Fruit fly (Drosophila melanogaster) whole organism, embryonic: Measurements from ENCODE around the gene CG31872.
A peak's percentile ranks its signal among the peaks of the same experiment; 100 is the strongest.

Experiments used
- Aef1 ChIP-seq: fragments of 200-800 bp; sonication (Bioruptor generic); IDR thresholded peaks from 3 replicates; pipeline ENCODE4 v1.3.6; 2022; ENCODE audit warnings: missing biosample characterization, missing genetic modification characterization
- Awh ChIP-seq: fragments of 200-800 bp; sonication (Bioruptor generic); IDR thresholded peaks from 2 replicates; pipeline ENCODE4, ENCODE4 v1.3.6; 2022; ENCODE audit warnings: missing biosample characterization, missing genetic modification characterization
- CG10431 ChIP-seq: fragments of 200-800 bp; sonication (Bioruptor generic); optimal IDR thresholded peaks from 3 replicates; lab custom pipeline; 2018; ENCODE audit warnings: missing biosample characterization, mild to moderate bottlenecking, missing genetic modification characterization
- CG11504 ChIP-seq: fragments of 200-800 bp; sonication (Bioruptor generic); optimal IDR thresholded peaks from 3 replicates; lab custom pipeline; 2019; ENCODE audit warnings: missing biosample characterization, mild to moderate bottlenecking, missing genetic modification characterization, moderate library complexity
- CG11560 ChIP-seq: fragments of 200-800 bp; sonication (Bioruptor generic); IDR thresholded peaks from 3 replicates; pipeline ENCODE4 v1.3.6; 2022; ENCODE audit warnings: missing biosample characterization, missing genetic modification characterization
- CG12155 ChIP-seq: fragments of 200-800 bp; sonication (Bioruptor generic); optimal IDR thresholded peaks from 3 replicates; lab custom pipeline; 2016; ENCODE audit warnings: missing biosample characterization, missing genetic modification characterization
- CG12659 ChIP-seq: fragments of 200-800 bp; sonication (Bioruptor generic); optimal IDR thresholded peaks from 3 replicates; lab custom pipeline; 2017; ENCODE audit warnings: mild to moderate bottlenecking, missing biosample characterization, missing genetic modification reagents, missing genetic modification characterization
- CG13894 ChIP-seq: fragments of 200-800 bp; sonication (Bioruptor generic); optimal IDR thresholded peaks from 3 replicates; lab custom pipeline; 2018; ENCODE audit warnings: missing biosample characterization, mild to moderate bottlenecking, missing genetic modification characterization, moderate library complexity
- CG15514 ChIP-seq: fragments of 200-800 bp; sonication (Bioruptor generic); optimal IDR thresholded peaks from 3 replicates; lab custom pipeline; 2017; ENCODE audit warnings: missing biosample characterization, missing genetic modification characterization, mild to moderate bottlenecking, moderate library complexity, missing genetic modification reagents
- CG1602 ChIP-seq: fragments of 200-800 bp; sonication (Bioruptor generic); optimal IDR thresholded peaks from 3 replicates; lab custom pipeline; 2016; ENCODE audit warnings: missing biosample characterization, missing genetic modification characterization
- CG17361 ChIP-seq: fragments of 200-800 bp; sonication (Bioruptor generic); IDR thresholded peaks from 3 replicates; pipeline ENCODE4 v1.3.6; 2022; ENCODE audit warnings: missing biosample characterization, missing genetic modification characterization
- CG18599 ChIP-seq: fragments of 200-800 bp; sonication (Bioruptor generic); optimal IDR thresholded peaks from 3 replicates; lab custom pipeline; 2017; ENCODE audit warnings: missing biosample characterization, missing genetic modification characterization, mild to moderate bottlenecking, moderate library complexity, missing genetic modification reagents
- CG32532 ChIP-seq: fragments of 200-800 bp; sonication (Bioruptor generic); IDR thresholded peaks from 2 replicates; pipeline ENCODE4 v1.3.6; 2022; ENCODE audit warnings: missing biosample characterization, missing genetic modification characterization
- CG32767 ChIP-seq: fragments of 200-800 bp; sonication (Bioruptor generic); IDR thresholded peaks from 2 replicates; pipeline ENCODE4 v1.3.6; 2022; ENCODE audit warnings: missing biosample characterization, missing genetic modification characterization
- CG3281 ChIP-seq: fragments of 200-800 bp; sonication (Bioruptor generic); optimal IDR thresholded peaks from 3 replicates; lab custom pipeline; 2017; ENCODE audit warnings: missing biosample characterization, mild to moderate bottlenecking, missing genetic modification characterization
- CG34376 ChIP-seq: fragments of 200-800 bp; sonication (Bioruptor generic); optimal IDR thresholded peaks from 2 replicates; lab custom pipeline; 2018; ENCODE audit warnings: missing biosample characterization, mild to moderate bottlenecking, missing genetic modification characterization
- CG4282 ChIP-seq: fragments of 200-800 bp; sonication (Bioruptor generic); optimal IDR thresholded peaks from 2 replicates; lab custom pipeline; 2016; ENCODE audit warnings: missing biosample characterization, missing genetic modification characterization
- CG6254 ChIP-seq: fragments of 200-800 bp; sonication (Bioruptor generic); optimal IDR thresholded peaks from 3 replicates; lab custom pipeline; 2017; ENCODE audit warnings: mild to moderate bottlenecking, missing biosample characterization, missing genetic modification reagents, missing genetic modification characterization
- CG6689 ChIP-seq: fragments of 200-800 bp; sonication (Bioruptor generic); IDR thresholded peaks from 2 replicates; pipeline ENCODE4 v1.3.6; 2022; ENCODE audit warnings: missing biosample characterization, missing genetic modification characterization
- CG7556 ChIP-seq: fragments of 200-800 bp; sonication (Bioruptor generic); optimal IDR thresholded peaks from 2 replicates; lab custom pipeline; 2017; ENCODE audit warnings: missing biosample characterization, mild to moderate bottlenecking, missing genetic modification characterization
- CG7786 ChIP-seq: fragments of 200-800 bp; sonication (Bioruptor generic); optimal IDR thresholded peaks from 2 replicates; lab custom pipeline; 2016; ENCODE audit warnings: missing biosample characterization, missing genetic modification characterization
- Deaf1 ChIP-seq: fragments of 200-800 bp; optimal IDR thresholded peaks from 3 replicates; lab custom pipeline; 2019; ENCODE audit warnings: missing biosample characterization, mild to moderate bottlenecking, missing genetic modification characterization, moderate library complexity
- Fer3 ChIP-seq: fragments of 200-800 bp; sonication (Bioruptor generic); optimal IDR thresholded peaks from 2 replicates; lab custom pipeline; 2018; ENCODE audit warnings: missing biosample characterization, mild to moderate bottlenecking, missing genetic modification characterization, moderate library complexity
- GATAe ChIP-seq: fragments of 200-800 bp; sonication (Bioruptor generic); conservative IDR thresholded peaks from 2 replicates; pipeline ENCODE4 v1.3.6; 2022; ENCODE audit warnings: missing biosample characterization, missing genetic modification characterization
- H2.0 ChIP-seq: fragments of 200-800 bp; sonication (Bioruptor generic); IDR thresholded peaks from 2 replicates; pipeline ENCODE4 v1.3.6; 2022; ENCODE audit warnings: missing biosample characterization, missing genetic modification characterization
- HmgZ ChIP-seq: fragments of 200-800 bp; sonication (Bioruptor generic); optimal IDR thresholded peaks from 2 replicates; lab custom pipeline; 2018; ENCODE audit warnings: missing biosample characterization, mild to moderate bottlenecking, missing genetic modification characterization
- Jarid2 ChIP-seq: fragments of 200-800 bp; sonication (Bioruptor generic); optimal IDR thresholded peaks from 3 replicates; lab custom pipeline; 2017; ENCODE audit warnings: mild to moderate bottlenecking, missing biosample characterization, missing genetic modification reagents, missing genetic modification characterization
- Med ChIP-seq: fragments of 200-800 bp; sonication (Bioruptor generic); peaks from one replicate; lab custom pipeline; 2016; ENCODE audit warnings: missing biosample characterization, missing genetic modification characterization, mild to moderate bottlenecking, inconsistent platforms, moderate library complexity
- Optix ChIP-seq: fragments of 200-800 bp; sonication (Bioruptor generic); IDR thresholded peaks from 3 replicates; pipeline ENCODE4 v1.3.6; 2022; ENCODE audit warnings: missing biosample characterization, missing genetic modification characterization
- Sox102F ChIP-seq: fragments of 200-800 bp; sonication (Bioruptor generic); optimal IDR thresholded peaks from 2 replicates; lab custom pipeline; 2018; ENCODE audit warnings: missing biosample characterization, mild to moderate bottlenecking, missing genetic modification characterization, moderate library complexity
- amos ChIP-seq: fragments of 200-800 bp; sonication (Bioruptor generic); IDR thresholded peaks from 2 replicates; pipeline ENCODE4 v1.3.6; 2022; ENCODE audit warnings: missing biosample characterization, missing genetic modification characterization; ENCODE audit not compliant: partially characterized antibody
- bcd ChIP-seq: fragments of 200-800 bp; sonication (Bioruptor generic); optimal IDR thresholded peaks from 2 replicates; lab custom pipeline; 2017; ENCODE audit warnings: missing biosample characterization, mild to moderate bottlenecking, missing genetic modification characterization
- cas ChIP-seq: fragments of 200-800 bp; sonication (Bioruptor generic); IDR thresholded peaks from 2 replicates; pipeline ENCODE4 v1.3.6; 2022; ENCODE audit warnings: missing biosample characterization, missing genetic modification characterization
- dmrt11E ChIP-seq: fragments of 200-800 bp; sonication (Bioruptor generic); optimal IDR thresholded peaks from 3 replicates; lab custom pipeline; 2018; ENCODE audit warnings: missing biosample characterization, mild to moderate bottlenecking, missing genetic modification characterization, moderate library complexity
- grau ChIP-seq: fragments of 200-800 bp; optimal IDR thresholded peaks from 3 replicates; lab custom pipeline; 2019; ENCODE audit warnings: missing biosample characterization, mild to moderate bottlenecking, missing genetic modification characterization, moderate library complexity
- gsb-n ChIP-seq: fragments of 200-800 bp; sonication (Bioruptor generic); optimal IDR thresholded peaks from 3 replicates; lab custom pipeline; 2018; ENCODE audit warnings: missing biosample characterization, mild to moderate bottlenecking, missing genetic modification characterization
- ind ChIP-seq: fragments of 200-800 bp; sonication (Bioruptor generic); optimal IDR thresholded peaks from 3 replicates; lab custom pipeline; 2016; ENCODE audit warnings: missing biosample characterization, missing genetic modification characterization
- lov ChIP-seq, 2 experiments: fragments of 200-800 bp in 1 of 2; fragments of >200 bp in 1 of 2; sonication (Bioruptor generic) in 1 of 2; IDR thresholded peaks in 1 of 2; optimal IDR thresholded peaks in 1 of 2; 2 replicates in 1 of 2; 3 replicates in 1 of 2; pipeline versions ENCODE4 v1.3.6 to Lab custom; 2017 to 2022; ENCODE audit warnings: missing biosample characterization in 1 of 2, missing genetic modification characterization in 1 of 2
- peb ChIP-seq: fragments of 200-800 bp; sonication (Bioruptor generic); IDR thresholded peaks from 2 replicates; pipeline ENCODE4 v1.3.6; 2022; ENCODE audit warnings: missing biosample characterization, missing genetic modification characterization
- ro ChIP-seq: fragments of 200-800 bp; sonication (Bioruptor generic); IDR thresholded peaks from 2 replicates; pipeline ENCODE4 v1.3.6; 2022; ENCODE audit warnings: missing biosample characterization, missing genetic modification characterization
- sc ChIP-seq, 3 experiments: fragments of >200 bp in 2 of 3; fragments of 200-800 bp in 1 of 3; sonication (Bioruptor generic) in 1 of 3; optimal IDR thresholded peaks; 2 replicates in 2 of 3; 3 replicates in 1 of 3; lab custom pipeline; 2017; ENCODE audit warnings: mild to moderate bottlenecking in 1 of 3, missing biosample characterization in 1 of 3, missing genetic modification characterization in 1 of 3, missing genetic modification reagents in 1 of 3
- sisA ChIP-seq: fragments of 200-800 bp; sonication (Bioruptor generic); IDR thresholded peaks from 2 replicates; pipeline ENCODE4 v1.3.6; 2022; ENCODE audit warnings: missing biosample characterization, missing genetic modification characterization
- slbo ChIP-seq: fragments of 200-800 bp; sonication (Bioruptor generic); IDR thresholded peaks from 2 replicates; pipeline ENCODE4 v1.3.6; 2022; ENCODE audit warnings: missing biosample characterization, missing genetic modification characterization
- ttk ChIP-seq: fragments of 200-800 bp; sonication (Bioruptor generic); IDR thresholded peaks from 2 replicates; pipeline ENCODE4 v2.1.2; 2022; ENCODE audit warnings: missing biosample characterization, missing genetic modification characterization
- twi ChIP-seq: fragments of 200-800 bp; optimal IDR thresholded peaks from 2 replicates; lab custom pipeline; 2019; ENCODE audit warnings: missing biosample characterization, mild to moderate bottlenecking, missing genetic modification characterization, moderate library complexity
- unc-4 ChIP-seq: fragments of 200-800 bp; sonication (Bioruptor generic); IDR thresholded peaks from 2 replicates; pipeline ENCODE4 v1.3.6; 2022; ENCODE audit warnings: missing biosample characterization, missing genetic modification characterization; ENCODE audit not compliant: partially characterized antibody
- usp ChIP-seq: fragments of >200 bp; optimal IDR thresholded peaks from 2 replicates; lab custom pipeline; 2017; ENCODE audit warnings: missing biosample characterization, missing genetic modification characterization
- vnd ChIP-seq: fragments of 200-800 bp; sonication (Bioruptor generic); IDR thresholded peaks from 3 replicates; pipeline ENCODE4 v1.3.6; 2022; ENCODE audit warnings: missing biosample characterization, missing genetic modification characterization; ENCODE audit not compliant: partially characterized antibody

CG31872 gene

dm6 chr2L:10661490-10662240 lies 21.9 kb downstream of the CG31872 start, which contains the start of gene CG31871 (continued):
- TF ChIP-seq twi (tag; lab: Kevin White, UChicago) (no peak), HmgZ (tag; lab: Kevin White, UChicago) (peak; percentile 43), CG11560 (tag; lab: Robert Waterston, UW) (no peak), CG12659 (GFP tag; lab: Kevin White, UChicago) (peak; percentile 71), Fer3 (tag; lab: Kevin White, UChicago) (peak; percentile 57), sc (optimal IDR thresholded peaks at IDR 0.05; lab: Kevin White, UChicago) (no peak), sc (GFP tag; optimal IDR thresholded peaks at IDR 0.05; lab: Kevin White, UChicago) (peak; percentile 40), CG11504 (tag; lab: Kevin White, UChicago) (peak; percentile 90), ind (GFP tag; lab: Kevin White, UChicago) (peak; percentile 48), unc-4 (no peak), Deaf1 (tag; lab: Kevin White, UChicago) (peak; percentile 60), ttk (GFP tag; lab: Robert Waterston, UW) (peak; percentile 77), gsb-n (peak; percentile 79), CG32767 (GFP tag; lab: Robert Waterston, UW) (peak; percentile 58; the same call in 1 of the 2 replicates), Awh (GFP tag; lab: Robert Waterston, UW) (no peak), CG12155 (GFP tag; lab: Kevin White, UChicago) (peak; percentile 19), Optix (GFP tag; lab: Robert Waterston, UW) (no peak), CG1602 (GFP tag; lab: Kevin White, UChicago) (peak; percentile 21), dmrt11E (tag; lab: Kevin White, UChicago) (peak; percentile 71), cas (no peak), usp (GFP tag; lab: Kevin White, UChicago) (no peak), CG13894 (tag; lab: Kevin White, UChicago) (no peak), CG4282 (GFP tag; lab: Kevin White, UChicago) (no peak), CG34376 (GFP tag; lab: Kevin White, UChicago) (no peak), amos (no peak), CG7786 (GFP tag; lab: Kevin White, UChicago) (no peak), lov (optimal IDR thresholded peaks at IDR 0.05; lab: Kevin White, UChicago) (no peak), lov (GFP tag; IDR thresholded peaks at IDR 0.05; lab: Robert Waterston, UW) (no peak), CG7556 (GFP tag; lab: Kevin White, UChicago) (peak; percentile 81), grau (peak; percentile 83), ro (peak; percentile 29; the same call in 1 of the 2 replicates), Sox102F (GFP tag; lab: Kevin White, UChicago) (peak; percentile 84), Aef1 (GFP tag; lab: Robert Waterston, UW) (peak; percentile 44; the same call in 1 of the 3 replicates), peb (GFP tag; lab: Robert Waterston, UW) (peak; percentile 61), bcd (GFP tag; lab: Kevin White, UChicago) (peak; percentile 81), CG18599 (GFP tag; lab: Kevin White, UChicago) (peak; percentile 64), GATAe (0 out of 2 replicates have a peak, but pooled peaks have one; percentile 28), Med (GFP tag; lab: Kevin White, UChicago) (peak; percentile 68), sisA (GFP tag; lab: Robert Waterston, UW) (peak; percentile 55), CG17361 (GFP tag; lab: Robert Waterston, UW) (peak; percentile 87), H2.0 (peak; percentile 62), CG3281 (GFP tag; lab: Kevin White, UChicago) (peak; percentile 56), vnd (GFP tag; lab: Robert Waterston, UW) (no peak), CG32532 (GFP tag; lab: Robert Waterston, UW) (peak; percentile 69), CG10431 (peak; percentile 6), CG15514 (GFP tag; lab: Kevin White, UChicago) (peak; percentile 32), Jarid2 (GFP tag; lab: Kevin White, UChicago) (peak; percentile 52), CG6689 (GFP tag; lab: Robert Waterston, UW) (peak; percentile 77; the same call in 1 of the 2 replicates), CG6254 (GFP tag; lab: Kevin White, UChicago) (peak; percentile 35), slbo (peak; percentile 64)
